Worm (Caenorhabditis elegans): ENCODE data around the gene ugt-14.

- no peak for TF ChIP-seq zag-1 (tag; optimal IDR thresholded peaks at IDR 0.05)
- TF ChIP-seq lin-13 (GFP tag; optimal IDR thresholded peaks at IDR 0.05) = no peak
- no peak for TF ChIP-seq blmp-1 (tag; optimal IDR thresholded peaks at IDR 0.05; ENCODE audit: insufficient read depth)
Measured at ce11 chrV:4879251-4879650, 26.8 kb upstream of the ugt-14 start, which contains the start of gene T19H12.15.

Measured in whole organism, L2 larva.